Worm (Caenorhabditis elegans) whole organism, young adult: ENCODE results near the gene best-4.

Source experiments
- F57C9.4 ChIP-seq: sonication (generic microtip); optimal IDR thresholded peaks from 2 replicates; lab custom pipeline; 2017; ENCODE audit warnings: mild to moderate bottlenecking, missing genetic modification characterization, missing compliant biosample characterization
- T07F8.4 ChIP-seq: sonication (generic microtip); optimal IDR thresholded peaks from 2 replicates; lab custom pipeline; 2016; ENCODE audit warnings: mild to moderate bottlenecking, missing genetic modification characterization, moderate library complexity, missing compliant biosample characterization
- Y53G8AR.9 ChIP-seq: fragments of 200-800 bp; sonication (Bioruptor generic); conservative IDR thresholded peaks from 2 replicates; pipeline ENCODE4 v1.3.6; 2022; ENCODE audit warnings: missing genetic modification reagents, missing genetic modification characterization, missing compliant biosample characterization
- ama-1 ChIP-seq, 3 experiments: fragments of 150-350 bp in 1 of 3; sonication (generic microtip) in 2 of 3; optimal IDR thresholded peaks; 2 replicates each; lab custom pipeline; 2014 to 2018; ENCODE audit warnings: missing biosample characterization in 2 of 3, missing genetic modification characterization in 2 of 3, missing genetic modification reagents in 2 of 3
- ceh-100 ChIP-seq: fragments of 200-800 bp; sonication (Bioruptor generic); IDR thresholded peaks from 2 replicates; pipeline ENCODE4 v1.3.6; 2022; ENCODE audit warnings: missing genetic modification reagents, missing genetic modification characterization, missing compliant biosample characterization
- chd-7 ChIP-seq: sonication (generic microtip); optimal IDR thresholded peaks from 2 replicates; lab custom pipeline; 2016; ENCODE audit warnings: mild to moderate bottlenecking, missing genetic modification characterization, moderate library complexity, missing compliant biosample characterization
- lsl-1 ChIP-seq: fragments of 200-800 bp; sonication (Bioruptor generic); optimal IDR thresholded peaks from 2 replicates; lab custom pipeline; 2018; ENCODE audit warnings: mild to moderate bottlenecking, missing genetic modification characterization, moderate library complexity, missing compliant biosample characterization
- lsy-27 ChIP-seq: sonication (generic microtip); optimal IDR thresholded peaks from 2 replicates; lab custom pipeline; 2017; ENCODE audit warnings: missing genetic modification characterization, mild to moderate bottlenecking, missing compliant biosample characterization, antibody characterized with exemption, missing genotype, borderline replicate concordance; ENCODE audit not compliant: insufficient read depth
- madf-6 ChIP-seq: fragments of 200-800 bp; sonication (Bioruptor generic); IDR thresholded peaks from 2 replicates; pipeline ENCODE4 v1.3.6; 2022; ENCODE audit warnings: missing genetic modification reagents, missing genetic modification characterization, missing compliant biosample characterization
- nhr-90 ChIP-seq: sonication (generic microtip); optimal IDR thresholded peaks from 2 replicates; lab custom pipeline; 2016; ENCODE audit warnings: missing genotype, mild to moderate bottlenecking, missing genetic modification characterization, missing compliant biosample characterization
- sdz-38 ChIP-seq: sonication (generic microtip); optimal IDR thresholded peaks from 2 replicates; lab custom pipeline; 2016; ENCODE audit warnings: missing genotype, missing genetic modification characterization, missing compliant biosample characterization
- snpc-4 ChIP-seq, 5 experiments: fragments of 150-350 bp in 1 of 5; sonication (generic microtip) in 4 of 5; optimal IDR thresholded peaks; 2 replicates each; lab custom pipeline; 2014 to 2018; ENCODE audit warnings: missing genetic modification characterization in 5 of 5, missing biosample characterization in 3 of 5, antibody characterized with exemption in 2 of 5, mild to moderate bottlenecking in 2 of 5, missing compliant biosample characterization in 2 of 5, missing genotype in 2 of 5, moderate library complexity in 2 of 5, missing genetic modification reagents in 1 of 5
- zfh-2 ChIP-seq: fragments of 200-800 bp; sonication (Bioruptor generic); conservative IDR thresholded peaks from 2 replicates; pipeline ENCODE4 v1.3.6; 2022; ENCODE audit warnings: missing genetic modification reagents, missing genetic modification characterization, missing compliant biosample characterization

DNA sequence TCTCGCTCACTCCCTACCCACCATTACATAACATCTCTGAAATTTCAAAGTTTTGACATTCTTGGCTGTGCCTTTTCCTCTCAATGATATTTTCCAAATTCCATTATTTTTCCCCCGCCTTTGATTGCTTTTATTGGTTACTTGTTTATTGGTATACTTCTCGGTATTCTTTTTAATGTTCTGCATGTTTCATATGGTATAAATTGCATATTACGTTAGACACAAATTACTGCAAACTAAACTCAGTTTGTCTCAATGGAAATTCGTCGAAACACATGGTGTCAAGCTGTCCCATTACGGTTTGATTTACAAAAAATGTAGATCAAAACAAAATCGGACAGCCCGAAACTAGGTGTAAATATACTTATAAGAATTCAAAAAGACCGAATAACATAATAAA is 10.3 kb upstream of the best-4 start:
- TF ChIP-seq snpc-4 (GFP tag; optimal IDR thresholded peaks at IDR 0.05; lab: Kevin White, UChicago) (no peak), snpc-4 (tag; optimal IDR thresholded peaks at IDR 0.05; lab: Kevin White, UChicago) (no peak), lsl-1 (GFP tag; lab: Kevin White, UChicago) (no peak), F57C9.4 (tag; lab: Kevin White, UChicago) (no peak), T07F8.4 (no peak), madf-6 (no peak), ceh-100 (GFP tag; lab: Robert Waterston, UW) (no peak), sdz-38 (no peak), ama-1 (optimal IDR thresholded peaks at IDR 0.05; lab: Kevin White, UChicago) (no peak), ama-1 (GFP tag; optimal IDR thresholded peaks at IDR 0.05; lab: Kevin White, UChicago) (no peak), zfh-2 (no peak), chd-7 (no peak), Y53G8AR.9 (GFP tag; lab: Robert Waterston, UW) (no peak), lsy-27 (tag; lab: Kevin White, UChicago) (no peak), nhr-90 (tag; lab: Kevin White, UChicago) (no peak)
